Fruit fly (Drosophila melanogaster) whole organism, embryonic: ENCODE data around the gene CG46465.
A peak's percentile ranks its signal among the peaks of the same experiment; 100 is the strongest.

Experiments
- CG1024 ChIP-seq: fragments of 200-800 bp; sonication (Bioruptor generic); IDR thresholded peaks from 2 replicates; pipeline ENCODE4 v1.3.6; 2022; ENCODE audit warnings: missing biosample characterization, missing genetic modification characterization
- CG11085 ChIP-seq: fragments of 200-800 bp; sonication (Bioruptor generic); IDR thresholded peaks from 2 replicates; pipeline ENCODE4 v1.3.6; 2022; ENCODE audit warnings: missing biosample characterization, missing genetic modification characterization
- CG12071 ChIP-seq: fragments of 200-800 bp; sonication (Bioruptor generic); optimal IDR thresholded peaks from 3 replicates; lab custom pipeline; 2018; ENCODE audit warnings: missing biosample characterization, mild to moderate bottlenecking, missing genetic modification characterization
- CG12659 ChIP-seq: fragments of 200-800 bp; sonication (Bioruptor generic); optimal IDR thresholded peaks from 3 replicates; lab custom pipeline; 2017; ENCODE audit warnings: mild to moderate bottlenecking, missing biosample characterization, missing genetic modification reagents, missing genetic modification characterization
- CG14014 ChIP-seq: fragments of 200-800 bp; sonication (Bioruptor generic); IDR thresholded peaks from 2 replicates; pipeline ENCODE4 v1.3.6; 2022; ENCODE audit warnings: missing biosample characterization, missing genetic modification characterization
- CG14050 ChIP-seq: fragments of 200-800 bp; sonication (Bioruptor generic); IDR thresholded peaks from 3 replicates; pipeline ENCODE4 v1.3.6; 2022; ENCODE audit warnings: missing biosample characterization, missing genetic modification characterization
- CG15073 ChIP-seq: fragments of 200-800 bp; sonication (Bioruptor generic); optimal IDR thresholded peaks from 2 replicates; lab custom pipeline; 2016; ENCODE audit warnings: missing biosample characterization, missing genetic modification characterization
- CG16813 ChIP-seq: fragments of 200-800 bp; sonication (Bioruptor generic); IDR thresholded peaks from 3 replicates; pipeline ENCODE4 v1.3.6; 2022; ENCODE audit warnings: missing biosample characterization, missing genetic modification characterization; ENCODE audit not compliant: partially characterized antibody
- CG18476 ChIP-seq: fragments of 200-800 bp; sonication (Bioruptor generic); optimal IDR thresholded peaks from 2 replicates; lab custom pipeline; 2016; ENCODE audit warnings: missing biosample characterization, mild to moderate bottlenecking, missing genetic modification characterization
- CG18764 ChIP-seq: fragments of 200-800 bp; sonication (Bioruptor generic); optimal IDR thresholded peaks from 3 replicates; lab custom pipeline; 2016; ENCODE audit warnings: missing biosample characterization, missing genetic modification characterization
- CG2129 ChIP-seq: fragments of 200-800 bp; sonication (Bioruptor generic); IDR thresholded peaks from 2 replicates; pipeline ENCODE4 v1.3.6; 2022; ENCODE audit warnings: missing biosample characterization, missing genetic modification characterization; ENCODE audit not compliant: partially characterized antibody
- CG4617 ChIP-seq: fragments of 200-800 bp; sonication (Bioruptor generic); optimal IDR thresholded peaks from 3 replicates; lab custom pipeline; 2016; ENCODE audit warnings: missing biosample characterization, missing genetic modification characterization, borderline replicate concordance
- CG4820 ChIP-seq: fragments of 200-800 bp; sonication (Bioruptor generic); optimal IDR thresholded peaks from 3 replicates; lab custom pipeline; 2016; ENCODE audit warnings: missing biosample characterization, missing genetic modification characterization
- CG5245 ChIP-seq: fragments of 200-800 bp; sonication (Bioruptor generic); optimal IDR thresholded peaks from 3 replicates; lab custom pipeline; 2016; ENCODE audit warnings: missing biosample characterization, missing genetic modification characterization
- CG6175 ChIP-seq: fragments of 200-800 bp; sonication (Bioruptor generic); IDR thresholded peaks from 3 replicates; pipeline ENCODE4 v1.3.6; 2022; ENCODE audit warnings: missing biosample characterization, missing genetic modification characterization
- CG6272 ChIP-seq: fragments of 200-800 bp; sonication (Bioruptor generic); IDR thresholded peaks from 2 replicates; pipeline ENCODE4 v1.3.6; 2022; ENCODE audit warnings: missing biosample characterization, missing genetic modification characterization
- CG8944 ChIP-seq: fragments of 200-800 bp; sonication (Bioruptor generic); optimal IDR thresholded peaks from 3 replicates; lab custom pipeline; 2016; ENCODE audit warnings: missing biosample characterization, missing genetic modification characterization
- D19A ChIP-seq: fragments of 200-800 bp; optimal IDR thresholded peaks from 3 replicates; lab custom pipeline; 2019; ENCODE audit warnings: missing biosample characterization, mild to moderate bottlenecking, missing genetic modification characterization, moderate library complexity
- Dref ChIP-seq: fragments of 200-800 bp; sonication (Bioruptor generic); IDR thresholded peaks from 2 replicates; pipeline ENCODE4 v1.3.6; 2022; ENCODE audit warnings: missing biosample characterization, missing genetic modification characterization
- E2f2 ChIP-seq: fragments of 200-800 bp; sonication (Bioruptor generic); IDR thresholded peaks from 2 replicates; pipeline ENCODE4 v1.3.6; 2022; ENCODE audit warnings: missing biosample characterization, missing genetic modification characterization
- Fer2 ChIP-seq: fragments of 200-800 bp; sonication (Bioruptor generic); optimal IDR thresholded peaks from 2 replicates; lab custom pipeline; 2018; ENCODE audit warnings: missing biosample characterization, mild to moderate bottlenecking, missing genetic modification characterization, moderate library complexity
- HmgZ ChIP-seq: fragments of 200-800 bp; sonication (Bioruptor generic); optimal IDR thresholded peaks from 2 replicates; lab custom pipeline; 2018; ENCODE audit warnings: missing biosample characterization, mild to moderate bottlenecking, missing genetic modification characterization
- MTF-1 ChIP-seq: fragments of 200-800 bp; sonication (Bioruptor generic); optimal IDR thresholded peaks from 2 replicates; lab custom pipeline; 2018; ENCODE audit warnings: missing biosample characterization, mild to moderate bottlenecking, missing genetic modification characterization, borderline replicate concordance
- Max ChIP-seq: fragments of 200-800 bp; sonication (Bioruptor generic); optimal IDR thresholded peaks from 2 replicates; lab custom pipeline; 2016; ENCODE audit warnings: missing biosample characterization, mild to moderate bottlenecking, missing genetic modification characterization
- Mrtf ChIP-seq: fragments of 200-800 bp; sonication (Bioruptor generic); IDR thresholded peaks from 3 replicates; pipeline ENCODE4 v1.3.6; 2022; ENCODE audit warnings: missing biosample characterization, missing genetic modification characterization
- NFAT ChIP-seq: fragments of 200-800 bp; sonication (Bioruptor generic); IDR thresholded peaks from 2 replicates; pipeline ENCODE4 v1.3.6; 2022; ENCODE audit warnings: missing biosample characterization, missing genetic modification characterization
- NfI ChIP-seq: fragments of 200-800 bp; sonication (Bioruptor generic); optimal IDR thresholded peaks from 3 replicates; lab custom pipeline; 2018; ENCODE audit warnings: missing biosample characterization, mild to moderate bottlenecking, missing genetic modification characterization, moderate library complexity
- Rx ChIP-seq: fragments of 200-800 bp; sonication (Bioruptor generic); IDR thresholded peaks from 2 replicates; pipeline ENCODE4 v1.3.6; 2022; ENCODE audit warnings: missing biosample characterization, missing genetic modification characterization
- TFAM ChIP-seq: fragments of 200-800 bp; sonication (Bioruptor generic); optimal IDR thresholded peaks from 2 replicates; lab custom pipeline; 2017; ENCODE audit warnings: missing biosample characterization, missing genetic modification characterization, inconsistent platforms
- ato ChIP-seq: fragments of 200-800 bp; sonication (Bioruptor generic); IDR thresholded peaks from 2 replicates; pipeline ENCODE4 v1.3.6; 2022; ENCODE audit warnings: missing biosample characterization, missing genetic modification characterization; ENCODE audit not compliant: partially characterized antibody
- bcd ChIP-seq: fragments of 200-800 bp; sonication (Bioruptor generic); optimal IDR thresholded peaks from 2 replicates; lab custom pipeline; 2017; ENCODE audit warnings: missing biosample characterization, mild to moderate bottlenecking, missing genetic modification characterization
- btn ChIP-seq: fragments of 200-800 bp; sonication (Bioruptor generic); optimal IDR thresholded peaks from 2 replicates; lab custom pipeline; 2016; ENCODE audit warnings: missing biosample characterization, missing genetic modification characterization
- chinmo ChIP-seq: fragments of 200-800 bp; sonication (Bioruptor generic); IDR thresholded peaks from 4 replicates; pipeline ENCODE4 v1.3.6; 2022; ENCODE audit warnings: missing biosample characterization, missing genetic modification characterization; ENCODE audit not compliant: partially characterized antibody
- corto ChIP-seq: fragments of 200-800 bp; sonication (Bioruptor generic); optimal IDR thresholded peaks from 2 replicates; lab custom pipeline; 2016; ENCODE audit warnings: missing biosample characterization, mild to moderate bottlenecking, missing genetic modification characterization, moderate library complexity
- crol ChIP-seq: fragments of 200-800 bp; sonication (Bioruptor generic); IDR thresholded peaks from 2 replicates; pipeline ENCODE4 v1.3.6; 2022; ENCODE audit warnings: missing biosample characterization, missing genetic modification characterization
- crp ChIP-seq, 2 experiments: fragments of 200-800 bp; sonication (Bioruptor generic); optimal IDR thresholded peaks; 2 replicates in 1 of 2; 3 replicates in 1 of 2; lab custom pipeline; 2017; ENCODE audit warnings: missing biosample characterization in 2 of 2, missing genetic modification characterization in 2 of 2, mild to moderate bottlenecking in 1 of 2, moderate library complexity in 1 of 2
- gfzf ChIP-seq: fragments of 200-800 bp; sonication (Bioruptor generic); optimal IDR thresholded peaks from 2 replicates; lab custom pipeline; 2016; ENCODE audit warnings: missing biosample characterization, mild to moderate bottlenecking, missing genetic modification characterization, moderate library complexity
- jigr1 ChIP-seq: fragments of 200-800 bp; sonication (Bioruptor generic); IDR thresholded peaks from 3 replicates; pipeline ENCODE4 v1.3.6; 2022; ENCODE audit warnings: missing biosample characterization, missing genetic modification characterization
- kah ChIP-seq: fragments of 200-800 bp; sonication (Bioruptor generic); optimal IDR thresholded peaks from 2 replicates; lab custom pipeline; 2018; ENCODE audit warnings: missing biosample characterization, mild to moderate bottlenecking, missing genetic modification characterization
- nmo ChIP-seq: fragments of 200-800 bp; sonication (Bioruptor generic); optimal IDR thresholded peaks from 2 replicates; lab custom pipeline; 2018; ENCODE audit warnings: missing biosample characterization, mild to moderate bottlenecking, missing genetic modification characterization, moderate library complexity
- pros ChIP-seq: fragments of 200-800 bp; sonication (Bioruptor generic); optimal IDR thresholded peaks from 3 replicates; lab custom pipeline; 2019; ENCODE audit warnings: missing biosample characterization, mild to moderate bottlenecking, missing genetic modification characterization, moderate library complexity
- psq ChIP-seq: fragments of 200-800 bp; sonication (Bioruptor generic); optimal IDR thresholded peaks from 2 replicates; lab custom pipeline; 2017; ENCODE audit warnings: missing biosample characterization, missing genetic modification characterization
- row ChIP-seq: fragments of 200-800 bp; sonication (Bioruptor generic); IDR thresholded peaks from 3 replicates; pipeline ENCODE4 v1.3.6; 2022; ENCODE audit warnings: missing biosample characterization, missing genetic modification characterization
- salm ChIP-seq: fragments of 200-800 bp; sonication (Bioruptor generic); optimal IDR thresholded peaks from 2 replicates; lab custom pipeline; 2018; ENCODE audit warnings: missing biosample characterization, mild to moderate bottlenecking, missing genetic modification characterization
- ttk ChIP-seq: fragments of 200-800 bp; sonication (Bioruptor generic); IDR thresholded peaks from 2 replicates; pipeline ENCODE4 v2.1.2; 2022; ENCODE audit warnings: missing biosample characterization, missing genetic modification characterization
- usp ChIP-seq: fragments of >200 bp; optimal IDR thresholded peaks from 2 replicates; lab custom pipeline; 2017; ENCODE audit warnings: missing biosample characterization, missing genetic modification characterization
- vvl ChIP-seq: fragments of 200-800 bp; sonication (Bioruptor generic); IDR thresholded peaks from 2 replicates; pipeline ENCODE4 v1.3.6; 2022; ENCODE audit warnings: missing biosample characterization, missing genetic modification characterization
- zfh1 ChIP-seq: fragments of 200-800 bp; sonication (Bioruptor generic); IDR thresholded peaks from 3 replicates; pipeline ENCODE4 v1.3.6; 2022; ENCODE audit warnings: missing biosample characterization, missing genetic modification characterization

CG46465 gene

DNA sequence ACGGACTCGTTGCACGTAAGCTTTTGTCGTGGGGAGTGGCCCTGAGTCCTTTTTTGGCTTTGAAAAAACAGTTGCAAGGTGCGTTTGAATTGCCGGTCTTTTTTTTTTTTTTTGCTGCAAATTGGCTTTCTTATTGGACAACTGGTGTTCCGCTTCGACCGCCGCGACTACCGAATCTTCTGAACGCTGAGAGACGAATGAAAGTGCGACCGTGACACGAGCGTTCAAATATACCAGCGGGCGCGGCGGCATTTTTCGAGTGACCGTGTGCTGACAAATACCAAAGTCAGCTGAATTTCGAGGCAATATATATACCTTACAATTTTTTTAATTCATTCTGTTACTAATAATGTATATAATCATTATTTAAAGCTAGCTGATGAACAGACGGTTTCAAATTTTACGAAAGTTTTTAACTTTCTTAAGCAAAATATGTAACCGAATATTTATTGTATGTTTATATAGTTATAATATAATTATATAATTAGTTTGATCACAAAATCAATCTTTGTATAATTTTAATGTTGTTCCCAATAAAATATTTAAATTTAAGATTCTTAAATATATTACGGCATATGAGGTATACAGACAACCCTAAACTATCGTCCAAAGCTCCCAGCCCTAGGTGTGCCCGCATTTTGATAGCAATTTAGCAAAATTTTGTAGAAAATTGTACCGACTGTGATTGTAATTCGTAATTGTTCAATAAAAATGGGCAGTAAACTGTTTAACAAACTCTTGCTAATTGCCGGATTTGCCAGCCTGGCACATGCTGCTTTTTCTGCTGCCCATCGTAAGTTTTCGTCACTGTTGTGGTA lies 5.0 kb upstream of the CG46465 start, which contains the start of the genes Swip-1 and EMC5 (continued):
- TF ChIP-seq CG6175 (0 out of 3 replicates have a peak, but pooled peaks have one; percentile 21), nmo (GFP tag; lab: Kevin White, UChicago) (peak; percentile 86), CG14050 (GFP tag; lab: Robert Waterston, UW) (no peak), CG12659 (peak; percentile 82), E2f2 (GFP tag; lab: Robert Waterston, UW) (peak; percentile 69), Mrtf (GFP tag; lab: Robert Waterston, UW) (peak; percentile 39; the same call in 1 of the 3 replicates), pros (GFP tag; lab: Kevin White, UChicago) (no peak), CG8944 (GFP tag; lab: Kevin White, UChicago) (no peak), CG18764 (GFP tag; lab: Kevin White, UChicago) (no peak), ttk (GFP tag; lab: Robert Waterston, UW) (no peak), btn (GFP tag; lab: Kevin White, UChicago) (no peak), CG18476 (no peak), Max (GFP tag; lab: Kevin White, UChicago) (peak; percentile 22), row (GFP tag; lab: Robert Waterston, UW) (peak; percentile 82), crol (0 out of 2 replicates have a peak, but pooled peaks have one; percentile 13), psq (GFP tag; lab: Kevin White, UChicago) (no peak), CG11085 (peak; percentile 54; the same call in 1 of the 2 replicates), kah (GFP tag; lab: Kevin White, UChicago) (no peak), Dref (no peak), D19A (tag; lab: Kevin White, UChicago) (peak; percentile 55), CG6272 (peak; percentile 51), CG2129 (GFP tag; lab: Robert Waterston, UW) (0 out of 2 replicates have a peak, but pooled peaks have one; percentile 12), CG5245 (GFP tag; lab: Kevin White, UChicago) (peak; percentile 19), Fer2 (peak; percentile 28), zfh1 (GFP tag; lab: Robert Waterston, UW) (peak; percentile 60), vvl (0 out of 2 replicates have a peak, but pooled peaks have one; percentile 61), CG1024 (GFP tag; lab: Robert Waterston, UW) (no peak), TFAM (GFP tag; lab: Kevin White, UChicago) (no peak), corto (GFP tag; lab: Kevin White, UChicago) (no peak), usp (GFP tag; lab: Kevin White, UChicago) (no peak), CG14014 (GFP tag; lab: Robert Waterston, UW) (peak; percentile 73), CG4617 (GFP tag; lab: Kevin White, UChicago) (peak; percentile 52), HmgZ (tag; lab: Kevin White, UChicago) (peak; percentile 28), CG15073 (no peak), CG12071 (GFP tag; lab: Kevin White, UChicago) (no peak), Rx (GFP tag; lab: Robert Waterston, UW) (0 out of 2 replicates have a peak, but pooled peaks have one; percentile 15), MTF-1 (GFP tag; lab: Kevin White, UChicago) (no peak), NfI (GFP tag; lab: Kevin White, UChicago) (peak; percentile 2), jigr1 (peak; percentile 20; the same call in 1 of the 3 replicates), crp (GFP tag; optimal IDR thresholded peaks at IDR 0.05; lab: Kevin White, UChicago) (peak in 1 of 2 experiments; percentile 62), NFAT (peak; percentile 44), ato (GFP tag; lab: Robert Waterston, UW) (peak; percentile 55; the same call in 1 of the 2 replicates), salm (tag; lab: Kevin White, UChicago) (no peak), gfzf (GFP tag; lab: Kevin White, UChicago) (peak; percentile 76), bcd (peak; percentile 59), CG4820 (peak; percentile 43), CG16813 (GFP tag; lab: Robert Waterston, UW) (peak; percentile 68), chinmo (GFP tag; lab: Robert Waterston, UW) (0 out of 4 replicates have a peak, but pooled peaks have one; percentile 17)
